Fruit fly (Drosophila melanogaster): ENCODE data around the gene CG33700.

Gene CG33700

DNA sequence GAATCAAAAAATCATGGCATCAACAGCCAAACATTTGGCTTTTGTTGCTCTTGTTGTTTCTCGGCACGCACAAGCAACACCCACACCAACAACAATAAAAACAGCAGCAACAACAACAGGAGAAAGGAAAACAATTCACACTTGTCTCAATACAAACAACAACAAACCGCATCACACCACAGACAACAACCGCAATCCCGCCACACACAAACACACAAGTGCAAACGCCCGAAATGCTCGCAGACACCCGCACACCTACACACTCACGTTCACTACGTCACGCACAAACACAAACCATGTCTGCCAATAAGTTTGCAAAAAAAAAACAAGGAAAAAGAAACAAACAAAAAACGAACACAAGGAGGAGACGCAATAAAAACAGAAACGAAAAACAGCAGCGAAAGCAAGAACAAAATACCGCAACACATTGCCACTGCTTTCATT, 57.6 kb downstream of the CG33700 start:
- TF ChIP-seq CG9797 (GFP tag; optimal IDR thresholded peaks at IDR 0.05) (no peak), CG4360 (GFP tag; IDR thresholded peaks at IDR 0.05) (peak; percentile 88), Abd-B (GFP tag; optimal IDR thresholded peaks at IDR 0.05) (no peak), E2f1 (GFP tag; IDR thresholded peaks at IDR 0.05) (no peak), CG7271 (tag; optimal IDR thresholded peaks at IDR 0.05) (no peak), Xrp1 (GFP tag; IDR thresholded peaks at IDR 0.05) (no peak), Opbp (GFP tag; IDR thresholded peaks at IDR 0.05; ENCODE audit: partially characterized antibody) (no peak), MTF-1 (GFP tag; optimal IDR thresholded peaks at IDR 0.05; ENCODE audit: borderline replicate concordance) (no peak), tna (GFP tag; IDR thresholded peaks at IDR 0.05; ENCODE audit: partially characterized antibody) (no peak), tll (GFP tag; optimal IDR thresholded peaks at IDR 0.05) (peak in 1 of 2 experiments; percentile 95), bab2 (GFP tag; optimal IDR thresholded peaks at IDR 0.05) (no peak), Med (GFP tag) (peak; percentile 70), CG6272 (GFP tag; IDR thresholded peaks at IDR 0.05) (no peak), al (GFP tag; IDR thresholded peaks at IDR 0.05) (no peak), nerfin-2 (GFP tag; IDR thresholded peaks at IDR 0.05; ENCODE audit: partially characterized antibody) (no peak), cas (GFP tag; IDR thresholded peaks at IDR 0.05) (no peak), knrl (GFP tag; IDR thresholded peaks at IDR 0.05; ENCODE audit: partially characterized antibody) (no peak), CG1832 (GFP tag; optimal IDR thresholded peaks at IDR 0.05) (no peak), CG15073 (GFP tag; optimal IDR thresholded peaks at IDR 0.05) (no peak), wor (GFP tag; IDR thresholded peaks at IDR 0.05) (no peak), Hr78 (GFP tag; optimal IDR thresholded peaks at IDR 0.05) (no peak), CG33557 (GFP tag; optimal IDR thresholded peaks at IDR 0.05) (no peak), bsh (GFP tag; optimal IDR thresholded peaks at IDR 0.05) (peak in 1 of 2 experiments; percentile 59), fd102C (GFP tag; optimal IDR thresholded peaks at IDR 0.05) (peak; percentile 62), cg (GFP tag; optimal IDR thresholded peaks at IDR 0.05) (peak; percentile 52), CG7786 (GFP tag; optimal IDR thresholded peaks at IDR 0.05) (no peak), Hr39 (optimal IDR thresholded peaks at IDR 0.05) (no peak), lbe (GFP tag; optimal IDR thresholded peaks at IDR 0.05) (no peak), Elba2 (GFP tag; optimal IDR thresholded peaks at IDR 0.05) (peak; percentile 73), grau (tag; optimal IDR thresholded peaks at IDR 0.05) (no peak), zen (tag; optimal IDR thresholded peaks at IDR 0.05) (peak; percentile 38), zfh2 (GFP tag; optimal IDR thresholded peaks at IDR 0.05) (no peak), sqz (GFP tag; optimal IDR thresholded peaks at IDR 0.05) (peak; percentile 13), zf30C (GFP tag; optimal IDR thresholded peaks at IDR 0.05) (no peak), CG1024 (GFP tag; IDR thresholded peaks at IDR 0.05) (no peak), CG16813 (GFP tag; IDR thresholded peaks at IDR 0.05; ENCODE audit: partially characterized antibody) (no peak), HmgD (GFP tag; optimal IDR thresholded peaks at IDR 0.05) (no peak), CG11696 (GFP tag; IDR thresholded peaks at IDR 0.05) (no peak), mirr (GFP tag; optimal IDR thresholded peaks at IDR 0.05) (peak; percentile 46), Gug (GFP tag; IDR thresholded peaks at IDR 0.05) (no peak), CG3838 (GFP tag; optimal IDR thresholded peaks at IDR 0.05) (no peak), nom (GFP tag; optimal IDR thresholded peaks at IDR 0.05) (peak; percentile 87), CG34376 (GFP tag; optimal IDR thresholded peaks at IDR 0.05) (no peak), C15 (GFP tag; IDR thresholded peaks at IDR 0.05) (no peak), D (optimal IDR thresholded peaks at IDR 0.05) (peak; percentile 26), D (GFP tag; optimal IDR thresholded peaks at IDR 0.05) (no peak), her (GFP tag; optimal IDR thresholded peaks at IDR 0.05) (no peak), CG15479 (GFP tag; optimal IDR thresholded peaks at IDR 0.05) (peak; percentile 36), Bteb2 (GFP tag; optimal IDR thresholded peaks at IDR 0.05) (no peak), fd64A (GFP tag; optimal IDR thresholded peaks at IDR 0.05) (peak; percentile 7), btn (GFP tag; optimal IDR thresholded peaks at IDR 0.05) (no peak)

All from whole organism, embryonic.